Fruit fly (Drosophila melanogaster): Measurements from ENCODE around the gene CG13926.

CG13926 gene

dm6 chr3L:1639185-1639812 is 21.3 kb upstream of the CG13926 start, which contains the start of the genes Mettl2 and Bgb (continued):
- TF ChIP-seq lbe (GFP tag; optimal IDR thresholded peaks at IDR 0.05) (peak; percentile 2), Lhr (GFP tag; optimal IDR thresholded peaks at IDR 0.05) (no peak), Antp (GFP tag; optimal IDR thresholded peaks at IDR 0.05) (peak; percentile 87), jumu (GFP tag; optimal IDR thresholded peaks at IDR 0.05) (peak; percentile 84), sr (GFP tag; IDR thresholded peaks at IDR 0.05) (no peak), nau (GFP tag; optimal IDR thresholded peaks at IDR 0.05) (no peak), CG10979 (tag; optimal IDR thresholded peaks at IDR 0.05) (peak; percentile 69), CG32772 (GFP tag; IDR thresholded peaks at IDR 0.05) (peak; percentile 86), CG12155 (GFP tag; optimal IDR thresholded peaks at IDR 0.05) (peak; percentile 81), CG15696 (tag; optimal IDR thresholded peaks at IDR 0.05) (peak; percentile 89), zfh1 (GFP tag; IDR thresholded peaks at IDR 0.05) (peak; percentile 84), CG13287 (GFP tag; IDR thresholded peaks at IDR 0.05; ENCODE audit: partially characterized antibody) (peak; percentile 83), mirr (GFP tag; optimal IDR thresholded peaks at IDR 0.05) (peak; percentile 27), tll (GFP tag; optimal IDR thresholded peaks at IDR 0.05) (peak; percentile 93), CG9609 (GFP tag; optimal IDR thresholded peaks at IDR 0.05) (peak; percentile 81), ase (GFP tag; IDR thresholded peaks at IDR 0.05) (peak; percentile 82; the same call in 2 of the 3 replicates), CG2120 (GFP tag; optimal IDR thresholded peaks at IDR 0.05) (peak; percentile 88), pho (GFP tag; optimal IDR thresholded peaks at IDR 0.05) (peak; percentile 84), CG10959 (GFP tag; IDR thresholded peaks at IDR 0.05) (peak; percentile 67), Trl (optimal IDR thresholded peaks at IDR 0.05) (peak in 1 of 2 experiments; percentile 9), Trl (GFP tag; optimal IDR thresholded peaks at IDR 0.05) (peak; percentile 83), CG34224 (GFP tag; IDR thresholded peaks at IDR 0.05; ENCODE audit: partially characterized antibody) (peak; percentile 70), amos (GFP tag; IDR thresholded peaks at IDR 0.05; ENCODE audit: partially characterized antibody) (peak; percentile 66), dan (GFP tag; IDR thresholded peaks at IDR 0.05) (peak; percentile 40; the same call in 1 of the 2 replicates), dati (GFP tag; IDR thresholded peaks at IDR 0.05) (no peak), CG17328 (GFP tag; IDR thresholded peaks at IDR 0.05) (peak; percentile 63), stc (GFP tag; IDR thresholded peaks at IDR 0.05) (0 out of 2 replicates have a peak, but pooled peaks have one; percentile 39), CG4707 (GFP tag; optimal IDR thresholded peaks at IDR 0.05) (no peak), usp (GFP tag; optimal IDR thresholded peaks at IDR 0.05) (no peak), Fer1 (GFP tag; optimal IDR thresholded peaks at IDR 0.05) (peak; percentile 58), ftz-f1 (GFP tag; optimal IDR thresholded peaks at IDR 0.05) (peak; percentile 28), E2f2 (GFP tag; IDR thresholded peaks at IDR 0.05) (peak; percentile 80), chn (GFP tag; optimal IDR thresholded peaks at IDR 0.05) (peak; percentile 78), tgo (GFP tag; IDR thresholded peaks at IDR 0.05) (peak; percentile 86), pnt (GFP tag; optimal IDR thresholded peaks at IDR 0.05) (peak; percentile 90), emc (GFP tag; optimal IDR thresholded peaks at IDR 0.05) (peak; percentile 48), Nf-YC (tag; optimal IDR thresholded peaks at IDR 0.05) (peak; percentile 62), CG9932 (GFP tag; IDR thresholded peaks at IDR 0.05) (peak; percentile 91), run (tag; optimal IDR thresholded peaks at IDR 0.05) (peak; percentile 81), CG30431 (GFP tag; optimal IDR thresholded peaks at IDR 0.05) (peak; percentile 52), CG8944 (GFP tag; optimal IDR thresholded peaks at IDR 0.05) (peak; percentile 73), so (GFP tag; IDR thresholded peaks at IDR 0.05) (no peak; the same call in 2 of the 3 replicates), CG1529 (GFP tag; optimal IDR thresholded peaks at IDR 0.05) (peak; percentile 6), scrt (GFP tag; optimal IDR thresholded peaks at IDR 0.05) (no peak), vnd (GFP tag; IDR thresholded peaks at IDR 0.05; ENCODE audit: partially characterized antibody) (peak; percentile 84), tx (GFP tag; optimal IDR thresholded peaks at IDR 0.05) (peak; percentile 76), al (GFP tag; IDR thresholded peaks at IDR 0.05) (peak; percentile 88), Gsc (GFP tag; IDR thresholded peaks at IDR 0.05) (peak; percentile 64), gem (tag; optimal IDR thresholded peaks at IDR 0.05) (peak; percentile 87), Bdp1 (GFP tag; optimal IDR thresholded peaks at IDR 0.05) (peak; percentile 39), CG12942 (GFP tag; optimal IDR thresholded peaks at IDR 0.05) (peak; percentile 61)
